Fruit fly (Drosophila melanogaster) whole organism, embryonic: ENCODE data around the gene CG2767.
A peak's percentile ranks its signal among the peaks of the same experiment; 100 is the strongest.

Experiments used
- Abd-B ChIP-seq: fragments of 200-800 bp; sonication (Bioruptor generic); optimal IDR thresholded peaks from 2 replicates; lab custom pipeline; 2018; ENCODE audit warnings: missing biosample characterization, mild to moderate bottlenecking, missing genetic modification characterization, moderate library complexity
- Atf-2 ChIP-seq: fragments of 200-800 bp; sonication (Bioruptor generic); optimal IDR thresholded peaks from 2 replicates; lab custom pipeline; 2016; ENCODE audit warnings: missing biosample characterization, missing genetic modification characterization
- B-H2 ChIP-seq: fragments of 200-800 bp; sonication (Bioruptor generic); optimal IDR thresholded peaks from 2 replicates; lab custom pipeline; 2018; ENCODE audit warnings: missing biosample characterization, mild to moderate bottlenecking, missing genetic modification characterization
- BtbVII ChIP-seq: fragments of 200-800 bp; sonication (Bioruptor generic); optimal IDR thresholded peaks from 3 replicates; lab custom pipeline; 2017; ENCODE audit warnings: missing biosample characterization, mild to moderate bottlenecking, missing genetic modification characterization
- CG10565 ChIP-seq: fragments of 200-800 bp; sonication (Bioruptor generic); optimal IDR thresholded peaks from 3 replicates; lab custom pipeline; 2016; ENCODE audit warnings: missing biosample characterization, mild to moderate bottlenecking, missing genetic modification characterization
- CG10654 ChIP-seq: fragments of 200-800 bp; sonication (Bioruptor generic); optimal IDR thresholded peaks from 2 replicates; lab custom pipeline; 2016; ENCODE audit warnings: missing biosample characterization, missing genetic modification characterization
- CG11085 ChIP-seq: fragments of 200-800 bp; sonication (Bioruptor generic); IDR thresholded peaks from 2 replicates; pipeline ENCODE4 v1.3.6; 2022; ENCODE audit warnings: missing biosample characterization, missing genetic modification characterization
- CG11695 ChIP-seq: fragments of 200-800 bp; sonication (Bioruptor generic); IDR thresholded peaks from 3 replicates; pipeline ENCODE4 v1.3.6; 2022; ENCODE audit warnings: missing biosample characterization, missing genetic modification characterization
- CG15011 ChIP-seq: fragments of 200-800 bp; sonication (Bioruptor generic); optimal IDR thresholded peaks from 3 replicates; lab custom pipeline; 2018; ENCODE audit warnings: missing biosample characterization, mild to moderate bottlenecking, missing genetic modification characterization
- CG15269 ChIP-seq: fragments of 200-800 bp; sonication (Bioruptor generic); optimal IDR thresholded peaks from 2 replicates; lab custom pipeline; 2018; ENCODE audit warnings: missing biosample characterization, mild to moderate bottlenecking, missing genetic modification characterization, moderate library complexity
- CG17612 ChIP-seq: fragments of 200-800 bp; sonication (Bioruptor generic); IDR thresholded peaks from 2 replicates; pipeline ENCODE4 v1.3.6; 2022; ENCODE audit warnings: missing biosample characterization, missing genetic modification characterization
- CG18262 ChIP-seq: fragments of 200-800 bp; optimal IDR thresholded peaks from 3 replicates; lab custom pipeline; 2019; ENCODE audit warnings: missing biosample characterization, mild to moderate bottlenecking, missing genetic modification characterization, moderate library complexity
- CG18619 ChIP-seq: fragments of 200-800 bp; sonication (Bioruptor generic); optimal IDR thresholded peaks from 3 replicates; lab custom pipeline; 2017; ENCODE audit warnings: missing biosample characterization, mild to moderate bottlenecking, missing genetic modification characterization
- CG18764 ChIP-seq: fragments of 200-800 bp; sonication (Bioruptor generic); optimal IDR thresholded peaks from 3 replicates; lab custom pipeline; 2016; ENCODE audit warnings: missing biosample characterization, missing genetic modification characterization
- CG2875 ChIP-seq: fragments of 200-800 bp; sonication (Bioruptor generic); optimal IDR thresholded peaks from 2 replicates; lab custom pipeline; 2017; ENCODE audit warnings: missing biosample characterization, mild to moderate bottlenecking, missing genetic modification characterization, missing genetic modification reagents
- CG3407 ChIP-seq: fragments of 200-800 bp; sonication (Bioruptor generic); optimal IDR thresholded peaks from 2 replicates; lab custom pipeline; 2018; ENCODE audit warnings: missing biosample characterization, mild to moderate bottlenecking, missing genetic modification characterization
- CG6765 ChIP-seq: fragments of 200-800 bp; sonication (Bioruptor generic); optimal IDR thresholded peaks from 3 replicates; lab custom pipeline; 2017; ENCODE audit warnings: missing biosample characterization, mild to moderate bottlenecking, missing genetic modification characterization
- CG7556 ChIP-seq: fragments of 200-800 bp; sonication (Bioruptor generic); optimal IDR thresholded peaks from 2 replicates; lab custom pipeline; 2017; ENCODE audit warnings: missing biosample characterization, mild to moderate bottlenecking, missing genetic modification characterization
- CG7987 ChIP-seq: fragments of 200-800 bp; sonication (Bioruptor generic); optimal IDR thresholded peaks from 2 replicates; lab custom pipeline; 2018; ENCODE audit warnings: missing biosample characterization, mild to moderate bottlenecking, missing genetic modification characterization, moderate library complexity
- CG9609 ChIP-seq: fragments of 200-800 bp; sonication (Bioruptor generic); optimal IDR thresholded peaks from 3 replicates; lab custom pipeline; 2016; ENCODE audit warnings: missing biosample characterization, missing genetic modification characterization
- CG9817 ChIP-seq: fragments of 200-800 bp; sonication (Bioruptor generic); optimal IDR thresholded peaks from 2 replicates; lab custom pipeline; 2018; ENCODE audit warnings: missing biosample characterization, mild to moderate bottlenecking, missing genetic modification characterization, moderate library complexity
- CTCF ChIP-seq: fragments of 200-800 bp; sonication (Bioruptor generic); optimal IDR thresholded peaks from 2 replicates; lab custom pipeline; 2017; ENCODE audit warnings: missing biosample characterization, mild to moderate bottlenecking, missing genetic modification characterization, moderate library complexity
- CoRest ChIP-seq: fragments of 200-800 bp; sonication (Bioruptor generic); optimal IDR thresholded peaks from 3 replicates; lab custom pipeline; 2018; ENCODE audit warnings: missing biosample characterization, mild to moderate bottlenecking, missing genetic modification characterization, moderate library complexity
- Fer2 ChIP-seq: fragments of 200-800 bp; sonication (Bioruptor generic); optimal IDR thresholded peaks from 2 replicates; lab custom pipeline; 2018; ENCODE audit warnings: missing biosample characterization, mild to moderate bottlenecking, missing genetic modification characterization, moderate library complexity
- Fer3 ChIP-seq: fragments of 200-800 bp; sonication (Bioruptor generic); optimal IDR thresholded peaks from 2 replicates; lab custom pipeline; 2018; ENCODE audit warnings: missing biosample characterization, mild to moderate bottlenecking, missing genetic modification characterization, moderate library complexity
- HHEX ChIP-seq: fragments of 200-800 bp; sonication (Bioruptor generic); optimal IDR thresholded peaks from 3 replicates; lab custom pipeline; 2017; ENCODE audit warnings: missing biosample characterization, mild to moderate bottlenecking, missing genetic modification characterization, missing genetic modification reagents
- Hr39 ChIP-seq: fragments of >200 bp; optimal IDR thresholded peaks from 2 replicates; lab custom pipeline; 2017
- Jarid2 ChIP-seq: fragments of 200-800 bp; sonication (Bioruptor generic); optimal IDR thresholded peaks from 3 replicates; lab custom pipeline; 2017; ENCODE audit warnings: mild to moderate bottlenecking, missing biosample characterization, missing genetic modification reagents, missing genetic modification characterization
- Lhr ChIP-seq: fragments of 200-800 bp; sonication (Bioruptor generic); optimal IDR thresholded peaks from 3 replicates; lab custom pipeline; 2017; ENCODE audit warnings: mild to moderate bottlenecking, missing biosample characterization, missing genetic modification reagents, missing genetic modification characterization
- Ssrp ChIP-seq: fragments of 200-800 bp; sonication (Bioruptor generic); optimal IDR thresholded peaks from 2 replicates; lab custom pipeline; 2018; ENCODE audit warnings: missing biosample characterization, mild to moderate bottlenecking, missing genetic modification characterization, moderate library complexity
- TFAM ChIP-seq: fragments of 200-800 bp; sonication (Bioruptor generic); optimal IDR thresholded peaks from 2 replicates; lab custom pipeline; 2017; ENCODE audit warnings: missing biosample characterization, missing genetic modification characterization, inconsistent platforms
- btn ChIP-seq: fragments of 200-800 bp; sonication (Bioruptor generic); optimal IDR thresholded peaks from 2 replicates; lab custom pipeline; 2016; ENCODE audit warnings: missing biosample characterization, missing genetic modification characterization
- chm ChIP-seq: fragments of 200-800 bp; sonication (Bioruptor generic); IDR thresholded peaks from 2 replicates; pipeline ENCODE4 v1.3.6; 2022; ENCODE audit warnings: missing biosample characterization, missing genetic modification characterization
- croc ChIP-seq: fragments of 200-800 bp; sonication (Bioruptor generic); conservative IDR thresholded peaks from 3 replicates; pipeline ENCODE4 v1.3.6; 2022; ENCODE audit warnings: missing biosample characterization, missing genetic modification characterization
- dmrt11E ChIP-seq: fragments of 200-800 bp; sonication (Bioruptor generic); optimal IDR thresholded peaks from 3 replicates; lab custom pipeline; 2018; ENCODE audit warnings: missing biosample characterization, mild to moderate bottlenecking, missing genetic modification characterization, moderate library complexity
- eyg ChIP-seq: fragments of 200-800 bp; sonication (Bioruptor generic); optimal IDR thresholded peaks from 3 replicates; lab custom pipeline; 2016; ENCODE audit warnings: missing biosample characterization, missing genetic modification characterization
- fu2 ChIP-seq: fragments of 200-800 bp; sonication (Bioruptor generic); optimal IDR thresholded peaks from 2 replicates; lab custom pipeline; 2016; ENCODE audit warnings: missing biosample characterization, missing genetic modification characterization
- gcm ChIP-seq: fragments of 200-800 bp; sonication (Bioruptor generic); optimal IDR thresholded peaks from 2 replicates; lab custom pipeline; 2019; ENCODE audit warnings: missing biosample characterization, mild to moderate bottlenecking, missing genetic modification characterization, moderate library complexity
- hth ChIP-seq: fragments of >200 bp; optimal IDR thresholded peaks from 2 replicates; lab custom pipeline; 2017; ENCODE audit warnings: inconsistent platforms
- lola ChIP-seq, 3 experiments: fragments of >200 bp in 2 of 3; fragments of 200-800 bp in 1 of 3; sonication (Bioruptor generic) in 1 of 3; optimal IDR thresholded peaks; 2 replicates each; lab custom pipeline; 2017 to 2019; ENCODE audit warnings: missing biosample characterization in 3 of 3, missing genetic modification characterization in 3 of 3, mild to moderate bottlenecking in 1 of 3, moderate library complexity in 1 of 3
- nmo ChIP-seq: fragments of 200-800 bp; sonication (Bioruptor generic); optimal IDR thresholded peaks from 2 replicates; lab custom pipeline; 2018; ENCODE audit warnings: missing biosample characterization, mild to moderate bottlenecking, missing genetic modification characterization, moderate library complexity
- onecut ChIP-seq: fragments of 200-800 bp; sonication (Bioruptor generic); IDR thresholded peaks from 2 replicates; pipeline ENCODE4 v1.3.6; 2022; ENCODE audit warnings: missing biosample characterization, missing genetic modification characterization
- ranshi ChIP-seq: fragments of 200-800 bp; sonication (Bioruptor generic); IDR thresholded peaks from 2 replicates; pipeline ENCODE4 v1.3.6; 2022; ENCODE audit warnings: missing biosample characterization, missing genetic modification characterization
- ro ChIP-seq: fragments of 200-800 bp; sonication (Bioruptor generic); IDR thresholded peaks from 2 replicates; pipeline ENCODE4 v1.3.6; 2022; ENCODE audit warnings: missing biosample characterization, missing genetic modification characterization
- sc ChIP-seq, 3 experiments: fragments of >200 bp in 2 of 3; fragments of 200-800 bp in 1 of 3; sonication (Bioruptor generic) in 1 of 3; optimal IDR thresholded peaks; 2 replicates in 2 of 3; 3 replicates in 1 of 3; lab custom pipeline; 2017; ENCODE audit warnings: mild to moderate bottlenecking in 1 of 3, missing biosample characterization in 1 of 3, missing genetic modification characterization in 1 of 3, missing genetic modification reagents in 1 of 3
- shn ChIP-seq: fragments of 200-800 bp; sonication (Bioruptor generic); optimal IDR thresholded peaks from 3 replicates; lab custom pipeline; 2016; ENCODE audit warnings: missing biosample characterization, missing genetic modification characterization
- sisA ChIP-seq: fragments of 200-800 bp; sonication (Bioruptor generic); IDR thresholded peaks from 2 replicates; pipeline ENCODE4 v1.3.6; 2022; ENCODE audit warnings: missing biosample characterization, missing genetic modification characterization
- tx ChIP-seq: fragments of 200-800 bp; sonication (Bioruptor generic); optimal IDR thresholded peaks from 2 replicates; lab custom pipeline; 2016; ENCODE audit warnings: missing biosample characterization, missing genetic modification characterization
- wdn ChIP-seq: fragments of 200-800 bp; sonication (Bioruptor generic); IDR thresholded peaks from 2 replicates; pipeline ENCODE4 v1.3.6; 2022; ENCODE audit warnings: missing biosample characterization, missing genetic modification characterization
- zen2 ChIP-seq: fragments of 200-800 bp; sonication (Bioruptor generic); IDR thresholded peaks from 3 replicates; pipeline ENCODE4 v1.3.6; 2022; ENCODE audit warnings: missing biosample characterization, missing genetic modification characterization; ENCODE audit not compliant: partially characterized antibody

The CG2767 gene

DNA sequence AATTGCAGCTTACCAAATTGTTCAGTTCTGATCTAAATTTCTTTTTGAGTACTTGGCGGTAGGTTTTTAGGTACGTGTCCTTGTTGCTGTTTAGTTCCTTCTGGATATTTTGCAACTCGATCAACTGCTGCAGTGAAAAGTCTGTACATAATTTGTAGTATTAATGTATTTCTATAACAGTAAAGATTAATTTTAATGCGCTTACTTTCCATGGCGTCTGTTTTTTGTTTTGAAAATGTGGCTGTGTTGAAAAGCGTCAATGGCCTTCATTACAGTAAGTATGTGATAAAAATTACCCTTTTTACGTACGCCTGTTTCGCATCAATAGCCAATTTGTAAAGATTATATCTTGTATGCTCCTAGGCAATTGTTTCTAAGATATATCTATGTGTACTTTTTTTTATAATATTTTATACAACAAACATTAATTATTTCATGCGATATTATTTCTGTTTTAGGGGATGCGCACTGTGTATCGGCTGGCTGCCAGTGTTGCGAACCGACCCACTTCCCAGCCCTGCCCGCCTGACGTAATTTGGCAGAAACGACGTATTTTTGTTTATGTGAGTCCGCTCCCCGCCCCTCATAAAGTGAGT is 6.7 kb downstream of the CG2767 start, which contains the start of the genes Kmn2 and CG2698 (continued):
- TF ChIP-seq CG9817 (tag; lab: Kevin White, UChicago), result peak; percentile 95
- peak; percentile 10 for TF ChIP-seq eyg
- TF ChIP-seq zen2 (GFP tag; lab: Robert Waterston, UW), result no peak; the same call in 2 of the 3 replicates
- peak; percentile 96 for TF ChIP-seq Fer3 (tag; lab: Kevin White, UChicago)
- peak; percentile 93 for TF ChIP-seq gcm (GFP tag; lab: Kevin White, UChicago)
- TF ChIP-seq CTCF (GFP tag; lab: Kevin White, UChicago), result peak; percentile 29
- TF ChIP-seq tx, result peak; percentile 73
- TF ChIP-seq shn (GFP tag; lab: Kevin White, UChicago), result peak; percentile 74
- TF ChIP-seq ranshi (GFP tag; lab: Robert Waterston, UW), result peak; percentile 97
- peak; percentile 87 for TF ChIP-seq onecut (GFP tag; lab: Robert Waterston, UW)
- peak; percentile 96 for TF ChIP-seq CG10654 (GFP tag; lab: Kevin White, UChicago)
- TF ChIP-seq CG9609, result peak; percentile 55
- TF ChIP-seq croc (GFP tag; lab: Robert Waterston, UW), result peak; percentile 97
- peak; percentile 96 for TF ChIP-seq wdn (GFP tag; lab: Robert Waterston, UW)
- no peak for TF ChIP-seq btn
- TF ChIP-seq CG7556 (GFP tag; lab: Kevin White, UChicago), result peak; percentile 94
- TF ChIP-seq Jarid2 (GFP tag; lab: Kevin White, UChicago), result no peak
- TF ChIP-seq Atf-2 (GFP tag; lab: Kevin White, UChicago), result peak; percentile 63
- peak; percentile 95 for TF ChIP-seq CG18262 (tag; lab: Kevin White, UChicago)
- peak; percentile 52 for TF ChIP-seq fu2 (GFP tag; lab: Kevin White, UChicago)
- peak in 1 of 3 experiments; percentile 91 for TF ChIP-seq lola (GFP tag; optimal IDR thresholded peaks at IDR 0.05; lab: Kevin White, UChicago)
- peak; percentile 97 for TF ChIP-seq CoRest
- peak; percentile 98 for TF ChIP-seq sisA (GFP tag; lab: Robert Waterston, UW)
- TF ChIP-seq Fer2 (tag; lab: Kevin White, UChicago), result peak; percentile 93
- TF ChIP-seq CG17612 (GFP tag; lab: Robert Waterston, UW), result peak; percentile 95
- TF ChIP-seq CG15011 (GFP tag; lab: Kevin White, UChicago), result peak; percentile 86
- TF ChIP-seq CG11085 (GFP tag; lab: Robert Waterston, UW), result peak; percentile 96
- TF ChIP-seq CG7987 (GFP tag; lab: Kevin White, UChicago), result peak; percentile 85
- peak; percentile 89 for TF ChIP-seq Lhr
- peak; percentile 88 for TF ChIP-seq CG6765 (GFP tag; lab: Kevin White, UChicago)
- TF ChIP-seq sc (optimal IDR thresholded peaks at IDR 0.05; lab: Kevin White, UChicago), result no peak
- TF ChIP-seq sc (GFP tag; optimal IDR thresholded peaks at IDR 0.05; lab: Kevin White, UChicago), result peak; percentile 91
- TF ChIP-seq CG18619 (GFP tag; lab: Kevin White, UChicago), result peak; percentile 94
- TF ChIP-seq CG11695, result peak; percentile 95
- peak; percentile 92 for TF ChIP-seq BtbVII (GFP tag; lab: Kevin White, UChicago)
- TF ChIP-seq hth (lab: Kevin White, UChicago), result no peak
- peak; percentile 95 for TF ChIP-seq B-H2
- peak; percentile 77 for TF ChIP-seq CG10565 (GFP tag; lab: Kevin White, UChicago)
- peak; percentile 96 for TF ChIP-seq ro
- TF ChIP-seq chm (GFP tag; lab: Robert Waterston, UW), result peak; percentile 98
- TF ChIP-seq Abd-B, result peak; percentile 98
- TF ChIP-seq Hr39 (lab: Kevin White, UChicago), result no peak
- TF ChIP-seq dmrt11E (tag; lab: Kevin White, UChicago), result peak; percentile 94
- TF ChIP-seq TFAM (GFP tag; lab: Kevin White, UChicago), result no peak
- peak; percentile 97 for TF ChIP-seq nmo (GFP tag; lab: Kevin White, UChicago)
- TF ChIP-seq Ssrp (tag; lab: Kevin White, UChicago), result peak; percentile 95
- TF ChIP-seq CG15269 (tag; lab: Kevin White, UChicago), result peak; percentile 96
- TF ChIP-seq CG18764 (GFP tag; lab: Kevin White, UChicago), result peak; percentile 94
- peak; percentile 89 for TF ChIP-seq CG3407 (GFP tag; lab: Kevin White, UChicago)
- TF ChIP-seq CG2875, result peak; percentile 91
- TF ChIP-seq HHEX (GFP tag; lab: Kevin White, UChicago), result peak; percentile 94
